Fruit fly (Drosophila melanogaster) Kc167 (cell line): ENCODE results near the gene CG42814.

Experiments used
- Myc ChIP-seq: fragments of >200 bp; optimal IDR thresholded peaks from 2 replicates; lab custom pipeline; 2017; ENCODE audit warnings: missing external identifiers
- h ChIP-seq: fragments of >200 bp; optimal IDR thresholded peaks from 3 replicates; lab custom pipeline; 2018; ENCODE audit warnings: missing external identifiers
- ttk ChIP-seq: sonication (Bioruptor generic); optimal IDR thresholded peaks from 2 replicates; lab custom pipeline; 2017; ENCODE audit warnings: missing external identifiers

DNA sequence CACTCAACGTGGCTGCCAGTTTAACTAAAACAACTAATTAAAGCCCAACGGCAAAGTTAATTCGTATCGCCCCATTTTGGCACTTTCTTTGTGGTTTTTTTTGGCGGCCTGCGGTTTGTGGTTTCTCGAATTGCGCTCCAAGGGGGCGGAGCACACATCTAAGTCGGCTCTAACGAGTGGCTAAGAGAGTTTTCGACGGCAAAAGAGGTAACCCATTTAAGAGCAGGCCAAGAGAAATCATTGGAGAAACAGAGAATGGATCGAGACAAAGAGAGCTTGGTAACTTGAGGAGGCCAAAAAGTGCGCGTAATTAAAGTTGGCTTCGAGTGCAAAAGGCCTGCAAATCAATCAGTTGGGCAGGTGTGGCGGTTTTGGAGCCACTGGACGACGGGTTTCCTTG is 6.3 kb downstream of the CG42814 start:
- TF ChIP-seq ttk (lab: Kevin White, UChicago) = no peak
- no peak for TF ChIP-seq Myc (lab: Kevin White, UChicago)
- TF ChIP-seq h (lab: Kevin White, UChicago) = no peak
